Worm (Caenorhabditis elegans): ENCODE data around the gene cyb-1.
A peak's percentile ranks its signal among the peaks of the same experiment; 100 is the strongest.
"Not testable (repeated sequence)": the region's sequence is repeated elsewhere in the genome, so short reads cannot be mapped to it uniquely, and the experiment has no call there.

cyb-1 gene

ce11 chrIV:10734527-10735436 is at the start of gene cyb-1, which contains the start of gene orc-5 (continued):
- TF ChIP-seq Y75B8A.6 (GFP tag; IDR thresholded peaks at IDR 0.05) (no peak), nhr-10 (tag; optimal IDR thresholded peaks at IDR 0.05) (no peak), fkh-10 (GFP tag; optimal IDR thresholded peaks at IDR 0.05) (no peak), Y48G9A.11 (GFP tag; IDR thresholded peaks at IDR 0.05) (peak; percentile 91), T26A8.4 (GFP tag; IDR thresholded peaks at IDR 0.05) (no peak), lim-7 (GFP tag; IDR thresholded peaks at IDR 0.05) (no peak)

- TF ChIP-seq madf-5 (GFP tag; IDR thresholded peaks at IDR 0.05) = no peak
- no peak for TF ChIP-seq ztf-11 (tag; optimal IDR thresholded peaks at IDR 0.05)
- no peak for TF ChIP-seq D1046.2 (GFP tag; IDR thresholded peaks at IDR 0.05)
- no peak for TF ChIP-seq snpc-1.2 (GFP tag; IDR thresholded peaks at IDR 0.05)
- no peak for TF ChIP-seq nhr-237 (tag; optimal IDR thresholded peaks at IDR 0.05)
- no peak for TF ChIP-seq Y5F2A.4 (GFP tag; optimal IDR thresholded peaks at IDR 0.05)
Observed at ce11 chrIV:10685758-10686157, 49.3 kb upstream of the cyb-1 start, which contains the start of the genes K08C7.6 and R102.1. TSS of gene K08C7.6 (minus strand) at chrIV:10685858. TSS of gene R102.1 (plus strand) at chrIV:10686048.

DNA sequence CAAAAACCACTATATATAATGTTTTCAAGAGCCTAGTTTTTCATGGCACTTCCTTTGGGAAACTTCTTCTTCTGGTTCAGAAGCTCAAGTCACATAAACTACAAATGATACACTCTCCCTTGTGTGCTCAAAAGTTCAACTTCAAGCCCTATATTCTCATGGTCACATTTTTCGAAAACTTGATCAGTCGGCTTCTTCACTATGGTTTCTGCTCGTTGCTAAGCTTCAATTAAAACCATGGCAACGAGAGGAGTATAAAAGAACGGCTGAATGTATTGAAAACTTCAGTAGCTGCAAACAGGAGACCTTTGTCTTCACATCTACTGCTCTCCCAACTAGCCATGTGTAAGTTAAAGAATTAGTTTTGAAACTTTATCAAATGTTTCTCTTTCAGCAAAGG is 47.7 kb upstream of the cyb-1 start, which contains the start of gene R102.2:
R102.2 (plus strand) TSS at position 301 of the 400 bp plus-strand sequence.
- TF ChIP-seq ceh-44 (GFP tag; IDR thresholded peaks at IDR 0.05); nhr-6 (tag; optimal IDR thresholded peaks at IDR 0.05); zip-11 (GFP tag; IDR thresholded peaks at IDR 0.05): not testable (repeated sequence)

DNA sequence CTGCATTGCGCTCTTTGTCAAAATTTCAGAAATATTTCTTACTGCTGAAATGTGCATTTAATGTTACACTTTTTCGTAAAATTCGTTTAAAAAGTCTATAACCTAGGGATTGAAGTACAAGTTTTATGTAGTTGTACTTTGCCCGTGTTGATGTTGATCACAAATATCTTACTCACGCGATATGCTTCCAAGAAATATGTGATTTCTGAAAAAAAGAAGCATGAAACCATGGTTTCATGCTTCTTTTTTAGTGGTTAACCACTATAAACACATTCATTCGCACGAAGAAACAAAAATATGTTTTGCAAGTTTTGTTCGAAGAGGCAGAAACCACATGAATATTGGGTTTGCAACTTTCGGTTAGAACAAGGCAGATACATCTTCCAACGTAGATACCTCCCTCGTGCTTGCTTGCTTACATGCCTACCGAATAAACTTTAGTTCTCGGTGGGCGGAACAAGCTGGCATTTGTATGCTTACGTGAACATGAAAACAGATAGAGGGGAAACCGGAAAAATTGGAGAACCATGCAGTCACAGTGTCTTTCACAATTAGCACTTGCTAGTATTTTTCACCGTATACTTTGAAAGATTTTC is 45.9 kb upstream of the cyb-1 start, which contains the start of gene R102.3:
R102.3 (plus strand) TSS at position 546 of the 596 bp plus-strand sequence.
- TF ChIP-seq Y5F2A.4 (GFP tag; optimal IDR thresholded peaks at IDR 0.05) (no peak), nhr-48 (tag; optimal IDR thresholded peaks at IDR 0.05) (no peak), gei-8 (GFP tag; optimal IDR thresholded peaks at IDR 0.05) (no peak), lin-38 (GFP tag; IDR thresholded peaks at IDR 0.05) (no peak), nhr-102 (tag; optimal IDR thresholded peaks at IDR 0.05) (no peak), sdz-12 (GFP tag; optimal IDR thresholded peaks at IDR 0.05) (no peak), nhr-41 (GFP tag; IDR thresholded peaks at IDR 0.05) (no peak), mdl-1 (tag; optimal IDR thresholded peaks at IDR 0.05) (no peak), unc-62 (GFP tag; optimal IDR thresholded peaks at IDR 0.05 in 1 of 2) (no peak), unc-62 (tag; optimal IDR thresholded peaks at IDR 0.05) (no peak), nhr-237 (tag; optimal IDR thresholded peaks at IDR 0.05) (no peak), ama-1 (optimal IDR thresholded peaks at IDR 0.05) (no peak), aha-1 (tag) (peak; percentile 21), hlh-30 (tag; optimal IDR thresholded peaks at IDR 0.05; ENCODE audit: insufficient read depth) (no peak), unc-130 (GFP tag; optimal IDR thresholded peaks at IDR 0.05) (no peak), nhr-10 (tag; optimal IDR thresholded peaks at IDR 0.05) (no peak), nhr-11 (tag; optimal IDR thresholded peaks at IDR 0.05) (peak; percentile 52)

- TF ChIP-seq Y48G9A.11 (GFP tag; IDR thresholded peaks at IDR 0.05) (no peak), nhr-48 (tag; optimal IDR thresholded peaks at IDR 0.05) (no peak), aly-2 (tag; optimal IDR thresholded peaks at IDR 0.05) (no peak), unc-62 (GFP tag; optimal IDR thresholded peaks at IDR 0.05 in 1 of 2) (peak in 1 of 2 experiments; percentile 70), unc-62 (tag; optimal IDR thresholded peaks at IDR 0.05) (no peak), mep-1 (tag; optimal IDR thresholded peaks at IDR 0.05) (no peak)
Observed at ce11 chrIV:10690139-10690538, 44.9 kb upstream of the cyb-1 start, which contains the start of gene R102.8. TSS of gene R102.8 (minus strand) at chrIV:10690239.

Measured in whole organism, L4 larva.